Worm (Caenorhabditis elegans) whole organism, late embryonic: ENCODE results near the gene T02B11.9.

ENCODE experiments used
- ama-1 ChIP-seq: fragments of 150-350 bp; optimal IDR thresholded peaks from 2 replicates; lab custom pipeline; 2014
- ceh-30 ChIP-seq: fragments of 150-350 bp; optimal IDR thresholded peaks from 2 replicates; lab custom pipeline; 2014; ENCODE audit warnings: missing biosample characterization, missing genetic modification characterization
- che-1 ChIP-seq: sonication (generic microtip); optimal IDR thresholded peaks from 2 replicates; lab custom pipeline; 2016; ENCODE audit warnings: mild to moderate bottlenecking, missing genetic modification characterization, missing compliant biosample characterization
- dmd-4 ChIP-seq: sonication (generic microtip); optimal IDR thresholded peaks from 2 replicates; lab custom pipeline; 2016; ENCODE audit warnings: borderline replicate concordance, missing genetic modification characterization, missing compliant biosample characterization
- fkh-10 ChIP-seq: fragments of 150-350 bp; optimal IDR thresholded peaks from 2 replicates; lab custom pipeline; 2014; ENCODE audit warnings: missing biosample characterization, missing genetic modification reagents, missing genetic modification characterization
- lin-11 ChIP-seq: fragments of 200-800 bp; sonication (Bioruptor generic); optimal IDR thresholded peaks from 2 replicates; lab custom pipeline; 2018; ENCODE audit warnings: mild to moderate bottlenecking, missing genetic modification characterization, missing compliant biosample characterization
- nfya-1 ChIP-seq: sonication (generic microtip); optimal IDR thresholded peaks from 2 replicates; lab custom pipeline; 2017; ENCODE audit warnings: missing genetic modification characterization, mild to moderate bottlenecking, missing compliant biosample characterization, antibody characterized with exemption, moderate library complexity
- pax-1 ChIP-seq: fragments of 150-350 bp; optimal IDR thresholded peaks from 2 replicates; lab custom pipeline; 2014; ENCODE audit warnings: missing biosample characterization, missing genetic modification characterization
- unc-55 ChIP-seq: sonication (generic microtip); optimal IDR thresholded peaks from 2 replicates; lab custom pipeline; 2017; ENCODE audit warnings: missing biosample characterization, missing genetic modification reagents, missing genetic modification characterization

- TF ChIP-seq nfya-1 (tag; lab: Kevin White, UChicago) (no peak), unc-55 (GFP tag; lab: Kevin White, UChicago) (no peak), ceh-30 (tag; lab: Kevin White, UChicago) (no peak), lin-11 (tag; lab: Kevin White, UChicago) (no peak), che-1 (no peak), pax-1 (tag; lab: Kevin White, UChicago) (no peak), dmd-4 (no peak), fkh-10 (no peak), ama-1 (lab: Kevin White, UChicago) (no peak)
These were observed 14.4 kb downstream of the T02B11.9 start, which contains the start of gene srlf-21 for ce11 chrV:890423-890822.
